Worm (Caenorhabditis elegans) whole organism, L1 larva: ENCODE results near the gene twk-12.

ENCODE experiments used
- aha-1 ChIP-seq: fragments of 150-350 bp; optimal IDR thresholded peaks from 2 replicates; lab custom pipeline; 2014; ENCODE audit warnings: missing biosample characterization, missing genetic modification characterization
- alr-1 ChIP-seq: fragments of 200-800 bp; sonication (Bioruptor generic); optimal IDR thresholded peaks from 2 replicates; lab custom pipeline; 2018; ENCODE audit warnings: borderline replicate concordance, mild to moderate bottlenecking, missing genetic modification characterization, missing compliant biosample characterization
- aly-2 ChIP-seq: fragments of 150-350 bp; optimal IDR thresholded peaks from 2 replicates; lab custom pipeline; 2014; ENCODE audit warnings: missing biosample characterization, missing genetic modification characterization
- ama-1 ChIP-seq: fragments of 150-350 bp; optimal IDR thresholded peaks from 2 replicates; lab custom pipeline; 2014
- blmp-1 ChIP-seq: fragments of 150-350 bp; optimal IDR thresholded peaks from 2 replicates; lab custom pipeline; 2014; ENCODE audit warnings: missing biosample characterization, missing genetic modification characterization
- ceh-88 ChIP-seq: fragments of 200-800 bp; sonication (Bioruptor generic); IDR thresholded peaks from 2 replicates; pipeline ENCODE4 v1.3.6; 2022; ENCODE audit warnings: missing genetic modification characterization, missing compliant biosample characterization
- ceh-90 ChIP-seq: sonication (generic microtip); optimal IDR thresholded peaks from 2 replicates; lab custom pipeline; 2016; ENCODE audit warnings: missing genetic modification characterization, missing compliant biosample characterization
- dpl-1 ChIP-seq, 3 experiments: fragments of 150-350 bp in 2 of 3; sonication (generic microtip) in 1 of 3; optimal IDR thresholded peaks; 2 replicates each; lab custom pipeline; 2014 to 2017; ENCODE audit warnings: missing biosample characterization in 3 of 3, missing genetic modification characterization in 3 of 3, missing genetic modification reagents in 3 of 3
- efl-1 ChIP-seq, 4 experiments: fragments of 150-350 bp; optimal IDR thresholded peaks in 3 of 4; peaks in 1 of 4; 1 replicate in 1 of 4; 2 replicates in 3 of 4; lab custom pipeline; 2014; ENCODE audit warnings: missing biosample characterization in 2 of 4, missing genetic modification characterization in 2 of 4, missing genetic modification reagents in 2 of 4
- egl-27 ChIP-seq, 2 experiments: fragments of 150-350 bp in 1 of 2; sonication (generic microtip); optimal IDR thresholded peaks; 3 replicates each; lab custom pipeline; 2017 to 2018; ENCODE audit warnings: missing biosample characterization in 2 of 2, missing genetic modification characterization in 2 of 2, missing genetic modification reagents in 2 of 2
- elt-2 ChIP-seq: sonication (generic microtip); optimal IDR thresholded peaks from 2 replicates; lab custom pipeline; 2016; ENCODE audit warnings: missing genetic modification characterization, mild to moderate bottlenecking, inconsistent platforms, missing compliant biosample characterization, missing genetic modification reagents
- fkh-8 ChIP-seq: sonication (generic microtip); optimal IDR thresholded peaks from 2 replicates; lab custom pipeline; 2016; ENCODE audit warnings: mild to moderate bottlenecking, missing genetic modification characterization, missing compliant biosample characterization
- irx-1 ChIP-seq: sonication (generic microtip); optimal IDR thresholded peaks from 2 replicates; lab custom pipeline; 2016; ENCODE audit warnings: missing genetic modification characterization, missing compliant biosample characterization
- lin-13 ChIP-seq: fragments of 150-350 bp; optimal IDR thresholded peaks from 2 replicates; lab custom pipeline; 2014; ENCODE audit warnings: missing biosample characterization, missing genetic modification reagents, missing genetic modification characterization
- lsy-2 ChIP-seq, 2 experiments: fragments of 150-350 bp; optimal IDR thresholded peaks; 2 replicates each; lab custom pipeline; 2014; ENCODE audit warnings: missing biosample characterization in 2 of 2, missing genetic modification characterization in 2 of 2
- mep-1 ChIP-seq: fragments of 150-350 bp; optimal IDR thresholded peaks from 2 replicates; lab custom pipeline; 2014; ENCODE audit warnings: missing biosample characterization, missing genetic modification characterization
- nhr-12 ChIP-seq: sonication (generic microtip); optimal IDR thresholded peaks from 2 replicates; lab custom pipeline; 2017; ENCODE audit warnings: missing biosample characterization, missing genetic modification characterization
- nhr-20 ChIP-seq: sonication (generic microtip); optimal IDR thresholded peaks from 2 replicates; lab custom pipeline; 2016; ENCODE audit warnings: mild to moderate bottlenecking, missing genetic modification characterization, missing compliant biosample characterization
- nhr-28 ChIP-seq: fragments of 150-350 bp; optimal IDR thresholded peaks from 2 replicates; lab custom pipeline; 2014; ENCODE audit warnings: missing biosample characterization, missing genetic modification characterization
- nhr-71 ChIP-seq: sonication (generic microtip); optimal IDR thresholded peaks from 2 replicates; lab custom pipeline; 2016; ENCODE audit warnings: mild to moderate bottlenecking, missing genetic modification characterization, moderate library complexity, missing compliant biosample characterization
- nhr-76 ChIP-seq: sonication (generic microtip); optimal IDR thresholded peaks from 2 replicates; lab custom pipeline; 2017; ENCODE audit warnings: missing biosample characterization, missing genetic modification characterization
- nhr-77 ChIP-seq: fragments of 150-350 bp; optimal IDR thresholded peaks from 2 replicates; lab custom pipeline; 2014; ENCODE audit warnings: missing biosample characterization, missing genetic modification characterization
- nhr-84 ChIP-seq: sonication (generic microtip); optimal IDR thresholded peaks from 2 replicates; lab custom pipeline; 2017; ENCODE audit warnings: missing biosample characterization, missing genetic modification characterization
- nhr-85 ChIP-seq: sonication (generic microtip); peaks from one replicate; lab custom pipeline; 2016; ENCODE audit warnings: missing genetic modification characterization, inconsistent platforms, missing compliant biosample characterization
- nhr-90 ChIP-seq: sonication (generic microtip); optimal IDR thresholded peaks from 2 replicates; lab custom pipeline; 2016; ENCODE audit warnings: mild to moderate bottlenecking, missing genetic modification characterization, missing compliant biosample characterization; ENCODE audit not compliant: poor library complexity
- pqm-1 ChIP-seq: sonication (generic microtip); optimal IDR thresholded peaks from 3 replicates; lab custom pipeline; 2017; ENCODE audit warnings: missing biosample characterization, missing genetic modification characterization
- rnt-1 ChIP-seq: sonication (generic microtip); optimal IDR thresholded peaks from 2 replicates; lab custom pipeline; 2016; ENCODE audit warnings: mild to moderate bottlenecking, missing genetic modification characterization, moderate library complexity, missing compliant biosample characterization
- snpc-4 ChIP-seq: fragments of 150-350 bp; optimal IDR thresholded peaks from 2 replicates; lab custom pipeline; 2014; ENCODE audit warnings: missing biosample characterization, missing genetic modification characterization
- sox-4 ChIP-seq: sonication (generic microtip); optimal IDR thresholded peaks from 2 replicates; lab custom pipeline; 2016; ENCODE audit warnings: missing genetic modification characterization, missing compliant biosample characterization
- sptf-1 ChIP-seq: fragments of 150-350 bp; optimal IDR thresholded peaks from 2 replicates; lab custom pipeline; 2014; ENCODE audit warnings: missing biosample characterization, missing genetic modification characterization
- sup-37 ChIP-seq: fragments of 200-800 bp; sonication (Bioruptor generic); optimal IDR thresholded peaks from 2 replicates; lab custom pipeline; 2018; ENCODE audit warnings: mild to moderate bottlenecking, missing genetic modification characterization, missing compliant biosample characterization
- swsn-7 ChIP-seq: sonication (generic microtip); optimal IDR thresholded peaks from 2 replicates; lab custom pipeline; 2016; ENCODE audit warnings: missing genetic modification characterization, missing compliant biosample characterization
- tbx-2 ChIP-seq: sonication (generic microtip); optimal IDR thresholded peaks from 2 replicates; lab custom pipeline; 2016; ENCODE audit warnings: missing genetic modification characterization, missing compliant biosample characterization
- tlp-1 ChIP-seq: fragments of 150-350 bp; optimal IDR thresholded peaks from 2 replicates; lab custom pipeline; 2014; ENCODE audit warnings: missing biosample characterization, missing genetic modification characterization
- zip-4 ChIP-seq: fragments of 200-800 bp; sonication (Bioruptor generic); optimal IDR thresholded peaks from 2 replicates; lab custom pipeline; 2018; ENCODE audit warnings: mild to moderate bottlenecking, missing genetic modification characterization, moderate library complexity, missing compliant biosample characterization
- ztf-11 ChIP-seq, 2 experiments: sonication (generic microtip); optimal IDR thresholded peaks; 2 replicates each; lab custom pipeline; 2016 to 2017; ENCODE audit warnings: missing genetic modification characterization in 2 of 2, missing biosample characterization in 1 of 2, missing compliant biosample characterization in 1 of 2

twk-12 gene

DNA sequence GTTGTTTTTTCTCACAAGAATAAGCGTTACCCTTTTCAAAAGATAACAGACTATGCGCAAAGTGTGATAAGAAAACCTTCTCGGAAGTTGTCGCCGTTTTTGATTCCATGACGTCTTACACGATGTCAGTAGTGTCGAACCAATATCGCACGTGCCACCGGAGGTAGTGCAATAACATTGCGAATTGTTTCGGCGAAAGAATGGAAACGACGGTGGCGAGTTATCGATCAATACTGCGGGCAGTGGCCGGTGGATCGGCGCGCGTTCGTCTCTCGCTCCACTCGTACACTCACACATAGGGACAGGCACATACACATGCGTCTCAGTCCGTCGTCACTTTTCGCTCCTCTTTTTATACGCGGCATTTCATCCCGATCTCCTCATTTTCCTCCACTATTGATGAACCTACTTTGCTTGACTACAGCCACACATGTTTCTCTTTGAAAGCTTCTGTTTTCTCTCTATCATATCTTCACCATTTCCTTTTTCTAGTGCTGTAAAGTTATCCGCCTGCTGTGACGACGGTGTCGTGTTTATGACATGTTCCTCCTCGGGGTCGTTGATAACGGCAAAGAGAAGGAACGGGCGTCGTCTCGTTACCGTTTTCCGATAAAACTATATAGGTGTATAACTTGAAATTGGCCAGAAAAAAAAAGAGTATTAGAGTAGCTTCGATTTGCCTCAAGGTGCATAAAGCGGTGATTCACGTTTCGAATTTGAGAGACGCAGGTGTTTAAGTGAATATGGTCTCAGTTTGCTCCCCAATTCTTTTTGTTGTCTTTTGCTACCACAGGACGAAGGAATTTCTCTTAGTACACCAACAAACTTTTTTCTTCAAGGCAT, 14.0 kb downstream of the twk-12 start (continued):
- TF ChIP-seq elt-2 (tag; lab: Kevin White, UChicago) (peak; percentile 74), nhr-12 (no peak), ztf-11 (tag; optimal IDR thresholded peaks at IDR 0.05; lab: Kevin White, UChicago) (no peak), aha-1 (no peak), nhr-28 (tag; lab: Kevin White, UChicago) (no peak), sup-37 (GFP tag; lab: Kevin White, UChicago) (no peak), fkh-8 (no peak), snpc-4 (tag; lab: Kevin White, UChicago) (no peak), zip-4 (GFP tag; lab: Kevin White, UChicago) (no peak), ama-1 (no peak), pqm-1 (no peak), nhr-20 (peak; percentile 40), nhr-84 (tag; lab: Kevin White, UChicago) (no peak), irx-1 (tag; lab: Kevin White, UChicago) (no peak), nhr-71 (tag; lab: Kevin White, UChicago) (peak; percentile 54), swsn-7 (tag; lab: Kevin White, UChicago) (peak; percentile 28), sox-4 (tag; lab: Kevin White, UChicago) (no peak), lsy-2 (tag; optimal IDR thresholded peaks at IDR 0.05; lab: Kevin White, UChicago) (no peak), ceh-90 (tag; lab: Kevin White, UChicago) (no peak), nhr-85 (tag; lab: Kevin White, UChicago) (no peak), nhr-77 (no peak), mep-1 (tag; lab: Kevin White, UChicago) (no peak), blmp-1 (tag; lab: Kevin White, UChicago) (peak; percentile 49), dpl-1 (GFP tag; optimal IDR thresholded peaks at IDR 0.05; lab: Kevin White, UChicago) (peak in 1 of 3 experiments; percentile 10), alr-1 (no peak)
- TF ChIP-seq, all 84 proteins: peak for 17

DNA sequence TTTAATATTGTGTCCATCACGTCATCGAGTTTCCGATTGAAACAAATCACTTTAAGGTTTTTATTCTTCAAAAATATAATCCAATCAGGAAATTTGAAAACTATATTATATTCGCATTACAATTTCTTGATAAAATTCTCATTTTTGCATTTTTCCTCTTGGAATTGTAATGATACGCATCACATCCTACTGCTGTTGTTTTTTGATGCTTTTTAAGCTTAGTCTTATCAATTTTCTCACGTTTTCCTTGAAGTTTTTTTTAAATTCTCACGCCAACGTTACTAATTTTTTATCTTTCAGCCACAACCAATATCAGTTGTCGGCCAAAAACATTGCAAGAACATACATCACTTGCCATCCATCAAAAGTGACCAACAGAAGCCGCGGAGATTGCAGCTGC, 14.7 kb downstream of the twk-12 start, which contains the start of gene gsp-1:
TSS of gene gsp-1 (plus strand) at position 301 of the 400 bp plus-strand sequence.
- TF ChIP-seq nhr-85 (tag; lab: Kevin White, UChicago) (peak; percentile 41), aha-1 (no peak), egl-27 (tag; optimal IDR thresholded peaks at IDR 0.05; lab: Kevin White, UChicago) (no peak), ceh-88 (GFP tag; lab: Robert Waterston, UW) (no peak), sptf-1 (tag; lab: Kevin White, UChicago) (no peak), mep-1 (tag; lab: Kevin White, UChicago) (no peak), tbx-2 (tag; lab: Kevin White, UChicago) (no peak), tlp-1 (tag; lab: Kevin White, UChicago) (no peak), aly-2 (tag; lab: Kevin White, UChicago) (no peak), nhr-76 (tag; lab: Kevin White, UChicago) (no peak), efl-1 (optimal IDR thresholded peaks at IDR 0.05; lab: Kevin White, UChicago) (no peak), efl-1 (GFP tag; optimal IDR thresholded peaks at IDR 0.05 in 1 of 2; lab: Kevin White, UChicago) (peak in 1 of 2 experiments; percentile 49), swsn-7 (tag; lab: Kevin White, UChicago) (no peak), nhr-90 (tag; lab: Kevin White, UChicago) (no peak)

- TF ChIP-seq lin-13 (GFP tag; lab: Kevin White, UChicago) (no peak), ceh-90 (tag; lab: Kevin White, UChicago) (no peak), efl-1 (optimal IDR thresholded peaks at IDR 0.05; lab: Kevin White, UChicago) (no peak), efl-1 (GFP tag; optimal IDR thresholded peaks at IDR 0.05 in 1 of 2; lab: Kevin White, UChicago) (peak in 1 of 2 experiments; percentile 86), zip-4 (GFP tag; lab: Kevin White, UChicago) (no peak), rnt-1 (tag; lab: Kevin White, UChicago) (no peak)
Measured at ce11 chrV:10683458-10683857, 16.1 kb downstream of the twk-12 start.
